Fruit fly (Drosophila melanogaster) whole organism, embryonic: ENCODE results near the gene Rbfox1.

Source experiments
- Blimp-1 ChIP-seq: fragments of 200-800 bp; sonication (Bioruptor generic); optimal IDR thresholded peaks from 3 replicates; lab custom pipeline; 2018; ENCODE audit warnings: missing biosample characterization, missing genetic modification characterization, mild to moderate bottlenecking, moderate library complexity, missing genetic modification reagents
- CG10321 ChIP-seq: fragments of 200-800 bp; sonication (Bioruptor generic); IDR thresholded peaks from 2 replicates; pipeline ENCODE4 v1.3.6; 2022; ENCODE audit warnings: missing biosample characterization, missing genetic modification characterization
- CG10979 ChIP-seq: fragments of 200-800 bp; sonication (Bioruptor generic); optimal IDR thresholded peaks from 2 replicates; lab custom pipeline; 2018; ENCODE audit warnings: missing biosample characterization, mild to moderate bottlenecking, missing genetic modification characterization, moderate library complexity
- CG11723 ChIP-seq: fragments of 200-800 bp; sonication (Bioruptor generic); optimal IDR thresholded peaks from 2 replicates; lab custom pipeline; 2017; ENCODE audit warnings: missing biosample characterization, mild to moderate bottlenecking, missing genetic modification characterization
- CG1233 ChIP-seq: fragments of 200-800 bp; sonication (Bioruptor generic); optimal IDR thresholded peaks from 4 replicates; lab custom pipeline; 2018; ENCODE audit warnings: missing biosample characterization, mild to moderate bottlenecking, missing genetic modification characterization
- CG15073 ChIP-seq: fragments of 200-800 bp; sonication (Bioruptor generic); optimal IDR thresholded peaks from 2 replicates; lab custom pipeline; 2016; ENCODE audit warnings: missing biosample characterization, missing genetic modification characterization
- CG1603 ChIP-seq: fragments of 200-800 bp; sonication (Bioruptor generic); optimal IDR thresholded peaks from 2 replicates; lab custom pipeline; 2019; ENCODE audit warnings: missing biosample characterization, mild to moderate bottlenecking, missing genetic modification characterization, moderate library complexity
- CG17359 ChIP-seq: fragments of 200-800 bp; sonication (Bioruptor generic); optimal IDR thresholded peaks from 3 replicates; lab custom pipeline; 2018; ENCODE audit warnings: missing biosample characterization, mild to moderate bottlenecking, missing genetic modification characterization, moderate library complexity
- CG17568 ChIP-seq: fragments of 200-800 bp; sonication (Bioruptor generic); optimal IDR thresholded peaks from 2 replicates; lab custom pipeline; 2018; ENCODE audit warnings: missing biosample characterization, mild to moderate bottlenecking, missing genetic modification characterization, moderate library complexity
- CG18011 ChIP-seq: fragments of 200-800 bp; sonication (Bioruptor generic); optimal IDR thresholded peaks from 2 replicates; lab custom pipeline; 2017; ENCODE audit warnings: missing biosample characterization, missing genetic modification characterization, mild to moderate bottlenecking, moderate library complexity, missing genotype
- CG18599 ChIP-seq: fragments of 200-800 bp; sonication (Bioruptor generic); optimal IDR thresholded peaks from 3 replicates; lab custom pipeline; 2017; ENCODE audit warnings: missing biosample characterization, missing genetic modification characterization, mild to moderate bottlenecking, moderate library complexity, missing genetic modification reagents
- CG2199 ChIP-seq: fragments of 200-800 bp; sonication (Bioruptor generic); IDR thresholded peaks from 3 replicates; pipeline ENCODE4 v1.3.6; 2022; ENCODE audit warnings: missing biosample characterization, missing genetic modification characterization
- CG2678 ChIP-seq: fragments of 200-800 bp; sonication (Bioruptor generic); optimal IDR thresholded peaks from 3 replicates; lab custom pipeline; 2019; ENCODE audit warnings: missing biosample characterization, mild to moderate bottlenecking, missing genetic modification characterization, moderate library complexity
- CG2712 ChIP-seq: fragments of 200-800 bp; optimal IDR thresholded peaks from 3 replicates; lab custom pipeline; 2019; ENCODE audit warnings: missing biosample characterization, mild to moderate bottlenecking, missing genetic modification characterization, moderate library complexity
- CG30403 ChIP-seq: fragments of 200-800 bp; sonication (Bioruptor generic); optimal IDR thresholded peaks from 3 replicates; lab custom pipeline; 2016; ENCODE audit warnings: missing biosample characterization, missing genetic modification characterization
- CG4404 ChIP-seq: fragments of 200-800 bp; sonication (Bioruptor generic); IDR thresholded peaks from 2 replicates; pipeline ENCODE4 v1.3.6; 2022; ENCODE audit warnings: missing biosample characterization, missing genetic modification characterization
- CG4424 ChIP-seq: fragments of 200-800 bp; sonication (Bioruptor generic); optimal IDR thresholded peaks from 3 replicates; lab custom pipeline; 2016; ENCODE audit warnings: missing biosample characterization, missing genetic modification characterization
- CG5245 ChIP-seq: fragments of 200-800 bp; sonication (Bioruptor generic); optimal IDR thresholded peaks from 3 replicates; lab custom pipeline; 2016; ENCODE audit warnings: missing biosample characterization, missing genetic modification characterization
- CG7372 ChIP-seq: fragments of 200-800 bp; sonication (Bioruptor generic); IDR thresholded peaks from 2 replicates; pipeline ENCODE4 v1.3.6; 2022; ENCODE audit warnings: missing biosample characterization, missing genetic modification characterization
- CG8924 ChIP-seq: fragments of 200-800 bp; optimal IDR thresholded peaks from 3 replicates; lab custom pipeline; 2019; ENCODE audit warnings: missing biosample characterization, mild to moderate bottlenecking, missing genetic modification characterization, moderate library complexity
- Doc2 ChIP-seq: fragments of 200-800 bp; sonication (Bioruptor generic); IDR thresholded peaks from 2 replicates; pipeline ENCODE4 v1.3.6; 2022; ENCODE audit warnings: missing biosample characterization, missing genetic modification characterization
- Kr ChIP-seq: fragments of 200-800 bp; sonication (Bioruptor generic); optimal IDR thresholded peaks from 2 replicates; lab custom pipeline; 2017; ENCODE audit warnings: missing biosample characterization, mild to moderate bottlenecking, missing genetic modification characterization
- MESR4 ChIP-seq: fragments of 200-800 bp; sonication (Bioruptor generic); optimal IDR thresholded peaks from 2 replicates; lab custom pipeline; 2018; ENCODE audit warnings: missing biosample characterization, mild to moderate bottlenecking, missing genetic modification characterization, moderate library complexity
- NK7.1 ChIP-seq: fragments of 200-800 bp; sonication (Bioruptor generic); optimal IDR thresholded peaks from 3 replicates; lab custom pipeline; 2016; ENCODE audit warnings: missing biosample characterization, missing genetic modification characterization
- Neu2 ChIP-seq: fragments of 200-800 bp; sonication (Bioruptor generic); optimal IDR thresholded peaks from 3 replicates; lab custom pipeline; 2016; ENCODE audit warnings: missing biosample characterization, missing genetic modification characterization, borderline replicate concordance
- NfI ChIP-seq: fragments of 200-800 bp; sonication (Bioruptor generic); optimal IDR thresholded peaks from 3 replicates; lab custom pipeline; 2018; ENCODE audit warnings: missing biosample characterization, mild to moderate bottlenecking, missing genetic modification characterization, moderate library complexity
- Pdp1 ChIP-seq, 2 experiments: fragments of 200-800 bp; sonication (Bioruptor generic); optimal IDR thresholded peaks; 3 replicates each; lab custom pipeline; 2016; ENCODE audit warnings: missing biosample characterization in 2 of 2, missing genetic modification characterization in 2 of 2, mild to moderate bottlenecking in 1 of 2, moderate library complexity in 1 of 2
- Rfx ChIP-seq: fragments of 200-800 bp; sonication (Bioruptor generic); IDR thresholded peaks from 2 replicates; pipeline ENCODE4 v1.3.6; 2022; ENCODE audit warnings: missing biosample characterization, missing genetic modification characterization
- Vsx1 ChIP-seq: fragments of 200-800 bp; sonication (Bioruptor generic); optimal IDR thresholded peaks from 2 replicates; lab custom pipeline; 2017; ENCODE audit warnings: missing biosample characterization, mild to moderate bottlenecking, missing genetic modification characterization, missing genetic modification reagents
- br ChIP-seq: fragments of >200 bp; optimal IDR thresholded peaks from 2 replicates; lab custom pipeline; 2017
- bsh ChIP-seq, 2 experiments: fragments of 200-800 bp; sonication (Bioruptor generic); optimal IDR thresholded peaks; 2 replicates each; lab custom pipeline; 2017 to 2018; ENCODE audit warnings: mild to moderate bottlenecking in 2 of 2, missing biosample characterization in 2 of 2, missing genetic modification characterization in 2 of 2, moderate library complexity in 1 of 2
- ci ChIP-seq: fragments of 200-800 bp; sonication (Bioruptor generic); IDR thresholded peaks from 3 replicates; pipeline ENCODE4 v1.3.6; 2022; ENCODE audit warnings: missing biosample characterization, missing genetic modification characterization
- gce ChIP-seq: fragments of 200-800 bp; sonication (Bioruptor generic); IDR thresholded peaks from 3 replicates; pipeline ENCODE4 v1.3.6; 2022; ENCODE audit warnings: missing biosample characterization, missing genetic modification characterization
- gem ChIP-seq: fragments of 200-800 bp; sonication (Bioruptor generic); optimal IDR thresholded peaks from 2 replicates; lab custom pipeline; 2019; ENCODE audit warnings: missing biosample characterization, mild to moderate bottlenecking, missing genetic modification characterization, moderate library complexity
- gsb-n ChIP-seq: fragments of 200-800 bp; sonication (Bioruptor generic); optimal IDR thresholded peaks from 3 replicates; lab custom pipeline; 2018; ENCODE audit warnings: missing biosample characterization, mild to moderate bottlenecking, missing genetic modification characterization
- ham ChIP-seq: fragments of 200-800 bp; sonication (Bioruptor generic); IDR thresholded peaks from 2 replicates; pipeline ENCODE4 v1.3.6; 2022; ENCODE audit warnings: missing biosample characterization, missing genetic modification characterization
- hkb ChIP-seq, 2 experiments: fragments of 200-800 bp in 1 of 2; fragments of >200 bp in 1 of 2; sonication (Bioruptor generic) in 1 of 2; IDR thresholded peaks in 1 of 2; optimal IDR thresholded peaks in 1 of 2; 2 replicates each; pipeline versions ENCODE4 v1.3.6 to Lab custom; 2017 to 2022; ENCODE audit warnings: missing biosample characterization in 1 of 2, missing genetic modification characterization in 1 of 2
- ind ChIP-seq: fragments of 200-800 bp; sonication (Bioruptor generic); optimal IDR thresholded peaks from 3 replicates; lab custom pipeline; 2016; ENCODE audit warnings: missing biosample characterization, missing genetic modification characterization
- klu ChIP-seq: fragments of 200-800 bp; sonication (Bioruptor generic); IDR thresholded peaks from 2 replicates; pipeline ENCODE4 v1.3.6; 2022; ENCODE audit warnings: missing biosample characterization, missing genetic modification characterization
- lola ChIP-seq, 3 experiments: fragments of >200 bp in 2 of 3; fragments of 200-800 bp in 1 of 3; sonication (Bioruptor generic) in 1 of 3; optimal IDR thresholded peaks; 2 replicates each; lab custom pipeline; 2017 to 2019; ENCODE audit warnings: missing biosample characterization in 3 of 3, missing genetic modification characterization in 3 of 3, mild to moderate bottlenecking in 1 of 3, moderate library complexity in 1 of 3
- nmo ChIP-seq: fragments of 200-800 bp; sonication (Bioruptor generic); optimal IDR thresholded peaks from 2 replicates; lab custom pipeline; 2018; ENCODE audit warnings: missing biosample characterization, mild to moderate bottlenecking, missing genetic modification characterization, moderate library complexity
- prd ChIP-seq, 3 experiments: fragments of >200 bp in 2 of 3; fragments of 200-800 bp in 1 of 3; sonication (Bioruptor generic) in 1 of 3; optimal IDR thresholded peaks in 2 of 3; IDR thresholded peaks in 1 of 3; 2 replicates in 2 of 3; 3 replicates in 1 of 3; pipeline versions ENCODE4 v1.3.6 to Lab custom; 2017 to 2022; ENCODE audit warnings: missing biosample characterization in 1 of 3, missing genetic modification characterization in 1 of 3
- scrt ChIP-seq: fragments of 200-800 bp; sonication (Bioruptor generic); optimal IDR thresholded peaks from 2 replicates; lab custom pipeline; 2018; ENCODE audit warnings: missing biosample characterization, mild to moderate bottlenecking, missing genetic modification characterization, moderate library complexity
- sens ChIP-seq: fragments of 200-800 bp; sonication (Bioruptor generic); peaks from one replicate; lab custom pipeline; 2016; ENCODE audit warnings: missing biosample characterization, missing genetic modification characterization
- tll ChIP-seq, 2 experiments: fragments of 200-800 bp in 1 of 2; fragments of >200 bp in 1 of 2; sonication (Bioruptor generic) in 1 of 2; optimal IDR thresholded peaks; 2 replicates each; lab custom pipeline; 2017 to 2019; ENCODE audit warnings: missing biosample characterization in 2 of 2, missing genetic modification characterization in 2 of 2, mild to moderate bottlenecking in 1 of 2, moderate library complexity in 1 of 2
- unpg ChIP-seq: fragments of 200-800 bp; sonication (Bioruptor generic); optimal IDR thresholded peaks from 3 replicates; lab custom pipeline; 2018; ENCODE audit warnings: missing biosample characterization, mild to moderate bottlenecking, missing genetic modification characterization, moderate library complexity
- z ChIP-seq: fragments of 200-800 bp; sonication (Bioruptor generic); IDR thresholded peaks from 3 replicates; pipeline ENCODE4 v1.3.6; 2022; ENCODE audit warnings: missing biosample characterization, missing genetic modification characterization
- zf30C ChIP-seq: fragments of 200-800 bp; sonication (Bioruptor generic); optimal IDR thresholded peaks from 3 replicates; lab custom pipeline; 2018; ENCODE audit warnings: missing biosample characterization, mild to moderate bottlenecking, missing genetic modification characterization
- zfh1 ChIP-seq: fragments of 200-800 bp; sonication (Bioruptor generic); IDR thresholded peaks from 3 replicates; pipeline ENCODE4 v1.3.6; 2022; ENCODE audit warnings: missing biosample characterization, missing genetic modification characterization

The Rbfox1 gene

dm6 chr3L:10525168-10525567 is 44.0 kb downstream of the Rbfox1 start (continued):
- TF ChIP-seq Neu2 (no peak), nmo (GFP tag; lab: Kevin White, UChicago) (no peak), Pdp1 (GFP tag; optimal IDR thresholded peaks at IDR 0.05; lab: Kevin White, UChicago) (no peak), ham (GFP tag; lab: Robert Waterston, UW) (no peak), CG2712 (peak; percentile 15), ind (GFP tag; lab: Kevin White, UChicago) (peak; percentile 24), bsh (GFP tag; optimal IDR thresholded peaks at IDR 0.05; lab: Kevin White, UChicago) (peak in 1 of 2 experiments; percentile 28), tll (GFP tag; optimal IDR thresholded peaks at IDR 0.05; lab: Kevin White, UChicago) (no peak), NfI (GFP tag; lab: Kevin White, UChicago) (no peak), lola (GFP tag; optimal IDR thresholded peaks at IDR 0.05; lab: Kevin White, UChicago) (no peak), zfh1 (GFP tag; lab: Robert Waterston, UW) (0 out of 3 replicates have a peak, but pooled peaks have one; percentile 18), ci (GFP tag; lab: Robert Waterston, UW) (peak; percentile 47; the same call in 1 of the 3 replicates), CG17568 (no peak), CG10321 (GFP tag; lab: Robert Waterston, UW) (no peak), unpg (GFP tag; lab: Kevin White, UChicago) (no peak), Blimp-1 (GFP tag; lab: Kevin White, UChicago) (peak; percentile 20), Kr (GFP tag; lab: Kevin White, UChicago) (no peak), CG11723 (GFP tag; lab: Kevin White, UChicago) (no peak), CG1233 (GFP tag; lab: Kevin White, UChicago) (no peak), CG30403 (GFP tag; lab: Kevin White, UChicago) (no peak), klu (GFP tag; lab: Robert Waterston, UW) (no peak), z (GFP tag; lab: Robert Waterston, UW) (0 out of 3 replicates have a peak, but pooled peaks have one; percentile 18), Vsx1 (GFP tag; lab: Kevin White, UChicago) (no peak), br (no peak), sens (GFP tag; lab: Kevin White, UChicago) (peak; percentile 84), CG18599 (GFP tag; lab: Kevin White, UChicago) (peak; percentile 0), scrt (no peak), CG7372 (GFP tag; lab: Robert Waterston, UW) (no peak), CG2199 (GFP tag; lab: Robert Waterston, UW) (no peak), CG10979 (peak; percentile 25), prd (optimal IDR thresholded peaks at IDR 0.05; lab: Kevin White, UChicago) (no peak), prd (GFP tag; IDR thresholded peaks at IDR 0.05; lab: Robert Waterston, UW) (peak; percentile 49; the same call in 1 of the 3 replicates), CG4424 (GFP tag; lab: Kevin White, UChicago) (peak; percentile 12), MESR4 (GFP tag; lab: Kevin White, UChicago) (no peak), CG2678 (tag; lab: Kevin White, UChicago) (peak; percentile 8), hkb (optimal IDR thresholded peaks at IDR 0.05; lab: Kevin White, UChicago) (no peak), hkb (GFP tag; IDR thresholded peaks at IDR 0.05; lab: Robert Waterston, UW) (peak; percentile 43; the same call in 1 of the 2 replicates), CG5245 (GFP tag; lab: Kevin White, UChicago) (no peak), gem (tag; lab: Kevin White, UChicago) (peak; percentile 43), Doc2 (GFP tag; lab: Robert Waterston, UW) (no peak), CG4404 (GFP tag; lab: Robert Waterston, UW) (peak; percentile 8; the same call in 1 of the 2 replicates), zf30C (peak; percentile 34), Rfx (GFP tag; lab: Robert Waterston, UW) (no peak), gce (GFP tag; lab: Robert Waterston, UW) (no peak), CG8924 (peak; percentile 2), CG18011 (no peak), CG1603 (tag; lab: Kevin White, UChicago) (peak; percentile 9), CG15073 (no peak), CG17359 (tag; lab: Kevin White, UChicago) (no peak), gsb-n (tag; lab: Kevin White, UChicago) (no peak), NK7.1 (GFP tag; lab: Kevin White, UChicago) (no peak)
